Worm (Caenorhabditis elegans): ENCODE results near the gene idpa-2.

ce11 chrII:8766897-8767296, 25.6 kb downstream of the idpa-2 start, which contains the start of gene pah-1:
- TF ChIP-seq him-1 (tag; optimal IDR thresholded peaks at IDR 0.05) = no peak
- TF ChIP-seq dao-5 (tag; optimal IDR thresholded peaks at IDR 0.05) = no peak

Measured in whole organism, L4/young adult.